Worm (Caenorhabditis elegans): Measurements from ENCODE around the gene C49C3.6.

The C49C3.6 gene

DNA sequence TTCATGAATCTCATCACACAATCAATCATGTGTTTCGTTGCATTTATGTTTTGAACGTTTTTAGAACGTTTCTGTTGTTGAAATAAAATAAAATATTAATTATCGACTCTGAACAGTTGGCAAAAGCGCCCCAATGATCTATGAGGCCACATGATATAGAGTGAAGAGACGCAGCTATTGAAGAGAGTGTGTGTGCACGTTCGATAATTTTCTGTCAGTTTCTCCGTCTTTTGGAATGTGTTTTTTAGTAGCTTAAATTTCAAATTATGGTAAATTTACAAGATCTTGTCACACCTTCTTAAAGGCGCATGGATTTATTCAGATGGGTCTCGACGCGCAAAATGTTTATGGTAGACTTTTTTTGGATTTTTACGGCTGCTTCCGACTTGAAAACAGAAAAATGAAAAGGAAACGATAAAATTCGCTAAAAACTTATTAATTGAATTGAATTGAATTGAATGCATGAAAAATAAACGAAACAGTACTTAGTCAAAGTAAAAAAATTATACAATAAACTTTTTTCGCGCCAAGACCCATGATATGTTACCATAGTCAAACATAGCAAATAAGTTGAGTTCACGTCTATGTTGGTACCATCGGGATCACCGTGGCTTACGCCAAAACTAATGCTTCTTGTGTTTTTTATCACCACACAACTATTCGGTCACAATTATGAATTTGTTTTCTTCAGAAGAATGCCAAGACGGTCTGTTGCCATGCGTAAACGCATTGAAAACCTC lies 2.4 kb downstream of the C49C3.6 start, which contains the start of gene C49C3.15:
Gene C49C3.15, plus strand, starts transcription at position 690 of the 740 bp plus-strand sequence.
- TF ChIP-seq ceh-31 (tag; optimal IDR thresholded peaks at IDR 0.05), result peak; percentile 21
- no peak for TF ChIP-seq ceh-14 (tag; optimal IDR thresholded peaks at IDR 0.05)
- peak; percentile 77 for TF ChIP-seq hlh-30 (tag; optimal IDR thresholded peaks at IDR 0.05; ENCODE audit: insufficient read depth)
- peak; percentile 38 for TF ChIP-seq unc-55 (GFP tag; optimal IDR thresholded peaks at IDR 0.05)
- peak; percentile 15 for TF ChIP-seq nfya-1 (tag; optimal IDR thresholded peaks at IDR 0.05)

DNA sequence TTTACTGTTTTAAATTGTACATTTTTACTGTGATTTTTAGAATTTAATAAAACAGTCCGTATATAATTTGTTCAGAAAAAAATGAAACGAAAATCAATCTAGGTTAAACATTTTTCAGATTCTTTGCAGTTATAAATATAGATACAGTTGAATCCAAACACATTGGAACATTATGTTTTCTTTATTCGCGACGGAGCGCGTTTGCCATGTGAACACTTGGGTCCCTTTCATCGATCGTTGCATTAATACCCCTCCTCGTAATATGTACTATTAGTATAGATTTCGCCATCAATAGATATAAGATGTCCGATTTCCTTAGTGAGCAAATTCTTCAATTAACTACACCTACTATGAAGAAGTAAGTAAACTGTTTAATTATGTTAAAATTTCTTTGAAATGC lies 3.7 kb downstream of the C49C3.6 start, which contains the start of gene C49C3.8:
Gene C49C3.8, plus strand, starts transcription at position 173 of the 400 bp plus-strand sequence.
- TF ChIP-seq hlh-15 (tag; optimal IDR thresholded peaks at IDR 0.05) (no peak), ceh-48 (tag; optimal IDR thresholded peaks at IDR 0.05) (peak; percentile 45), ceh-31 (tag; optimal IDR thresholded peaks at IDR 0.05) (no peak), hlh-30 (tag; optimal IDR thresholded peaks at IDR 0.05; ENCODE audit: insufficient read depth) (no peak), unc-42 (tag; optimal IDR thresholded peaks at IDR 0.05) (no peak), npax-4 (tag; optimal IDR thresholded peaks at IDR 0.05) (no peak), ztf-16 (tag; optimal IDR thresholded peaks at IDR 0.05) (no peak)

DNA sequence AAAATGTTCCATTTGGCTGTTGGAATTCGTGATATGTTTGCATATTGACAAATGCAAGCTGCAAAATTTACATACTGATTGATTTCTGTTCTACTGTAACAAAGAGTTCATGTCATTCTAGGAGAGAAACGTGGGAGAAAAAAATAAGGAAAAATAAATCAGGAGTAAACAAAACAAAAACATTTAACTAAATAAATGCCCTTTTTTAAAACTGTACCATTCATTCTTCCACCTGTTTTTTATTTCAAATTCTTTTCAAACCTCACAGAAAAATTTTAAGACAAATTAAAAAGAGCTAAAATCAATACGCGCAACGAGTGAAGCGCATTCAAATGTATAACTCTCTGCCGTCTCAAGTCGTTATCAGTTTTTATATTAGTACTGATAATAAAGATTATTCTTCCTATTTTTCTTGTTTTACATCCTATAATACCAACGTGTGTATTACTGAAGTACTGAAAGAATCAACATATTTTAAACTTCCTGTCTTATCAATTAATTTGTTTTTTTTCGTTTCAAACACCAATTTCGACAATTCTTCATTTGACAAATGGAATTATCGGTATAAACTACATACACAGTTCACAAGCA lies 7.7 kb downstream of the C49C3.6 start, which contains the start of gene C49C3.10:
Gene C49C3.10, minus strand, starts transcription at position 51 of the 591 bp plus-strand sequence.
- TF ChIP-seq unc-86 (tag; optimal IDR thresholded peaks at IDR 0.05) (no peak), pqm-1 (tag; optimal IDR thresholded peaks at IDR 0.05) (no peak), unc-42 (tag; optimal IDR thresholded peaks at IDR 0.05) (no peak), ceh-24 (tag; optimal IDR thresholded peaks at IDR 0.05) (no peak), elt-2 (tag; optimal IDR thresholded peaks at IDR 0.05) (peak; percentile 78), hlh-30 (tag; optimal IDR thresholded peaks at IDR 0.05; ENCODE audit: insufficient read depth) (no peak), ceh-14 (tag; optimal IDR thresholded peaks at IDR 0.05) (no peak), pag-3 (tag; optimal IDR thresholded peaks at IDR 0.05; ENCODE audit: borderline replicate concordance) (no peak)

DNA sequence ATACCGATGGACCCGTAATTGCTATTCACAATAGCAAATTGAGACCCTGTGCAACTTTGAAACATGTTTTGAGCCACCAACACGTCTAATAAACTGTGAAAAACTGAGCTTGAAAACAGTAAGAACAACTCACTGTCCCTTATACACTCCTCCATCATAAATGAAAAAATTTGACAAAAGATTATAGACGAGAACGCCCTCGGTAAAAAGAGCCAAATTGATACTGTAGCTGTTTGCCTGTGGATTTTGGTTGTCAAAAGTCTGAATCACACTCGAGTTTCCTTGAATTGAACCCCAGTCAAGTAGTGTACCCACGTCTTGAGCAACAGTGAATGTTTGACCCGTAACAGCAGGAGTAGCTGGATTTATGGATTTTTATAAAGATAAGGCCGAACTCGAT lies 9.7 kb downstream of the C49C3.6 start:
- no peak for TF ChIP-seq che-1 (tag; optimal IDR thresholded peaks at IDR 0.05)
- TF ChIP-seq unc-55 (GFP tag; optimal IDR thresholded peaks at IDR 0.05), result no peak
- no peak for TF ChIP-seq ceh-9 (tag; optimal IDR thresholded peaks at IDR 0.05)
- no peak for TF ChIP-seq eyg-1 (tag; optimal IDR thresholded peaks at IDR 0.05)
- TF ChIP-seq nhr-11 (tag; optimal IDR thresholded peaks at IDR 0.05), result no peak
- TF ChIP-seq ceh-22 (tag; optimal IDR thresholded peaks at IDR 0.05), result no peak
- no peak for TF ChIP-seq sdc-2 (tag; optimal IDR thresholded peaks at IDR 0.05)
- TF ChIP-seq dmd-4 (tag; optimal IDR thresholded peaks at IDR 0.05; ENCODE audit: borderline replicate concordance), result no peak

DNA sequence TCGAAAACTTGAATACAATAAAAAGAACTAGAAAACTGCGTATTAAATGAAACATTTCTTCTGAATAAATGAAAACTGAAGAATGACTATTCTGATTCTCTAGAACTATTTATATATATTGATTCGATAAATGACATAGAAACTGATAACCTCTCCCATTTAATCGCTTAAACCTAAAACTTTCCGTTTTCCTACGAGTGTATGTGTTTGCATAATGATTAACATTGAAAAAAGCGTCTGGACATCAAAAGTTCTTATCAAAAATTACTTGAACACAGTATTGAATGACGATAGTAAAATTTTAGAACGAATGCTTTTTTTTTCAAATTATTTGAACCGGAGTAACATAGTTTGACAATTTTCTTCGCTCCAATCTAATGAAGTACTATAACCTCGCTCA lies 10.9 kb downstream of the C49C3.6 start, which contains the start of gene C49C3.9:
Gene C49C3.9, minus strand, starts transcription at position 136 of the 400 bp plus-strand sequence.
- TF ChIP-seq ceh-9 (tag; optimal IDR thresholded peaks at IDR 0.05) (no peak), ztf-16 (tag; optimal IDR thresholded peaks at IDR 0.05) (no peak), ceh-14 (tag; optimal IDR thresholded peaks at IDR 0.05) (no peak), gmeb-2 (tag; optimal IDR thresholded peaks at IDR 0.05) (no peak), ceh-48 (tag; optimal IDR thresholded peaks at IDR 0.05) (no peak), pqm-1 (tag; optimal IDR thresholded peaks at IDR 0.05) (no peak), ama-1 (optimal IDR thresholded peaks at IDR 0.05) (no peak)

DNA sequence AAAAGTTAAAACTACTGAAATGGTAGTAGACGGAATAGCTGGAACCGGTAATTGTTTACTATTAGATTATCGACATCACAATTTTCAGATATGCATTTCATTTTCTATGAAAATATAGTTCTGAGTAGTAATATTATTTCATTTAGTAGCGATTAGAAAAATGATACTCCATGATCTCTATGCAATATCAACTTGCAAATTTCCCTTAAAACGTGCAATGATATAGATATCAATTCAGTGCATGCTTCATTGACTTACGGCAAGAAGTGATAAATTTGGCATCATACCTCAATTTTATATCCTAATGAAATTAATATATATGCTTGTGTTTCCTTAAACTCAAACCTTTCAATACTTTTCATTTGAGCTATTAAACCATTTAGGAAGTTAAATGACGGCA lies 11.3 kb downstream of the C49C3.6 start, which contains the start of gene C49C3.21:
Gene C49C3.21, plus strand, starts transcription at position 301 of the 400 bp plus-strand sequence.
- TF ChIP-seq ceh-2 (tag; optimal IDR thresholded peaks at IDR 0.05) (no peak), sdc-2 (tag; optimal IDR thresholded peaks at IDR 0.05) (no peak), ref-2 (tag; optimal IDR thresholded peaks at IDR 0.05) (no peak), lim-6 (tag; optimal IDR thresholded peaks at IDR 0.05) (no peak), pha-2 (tag; optimal IDR thresholded peaks at IDR 0.05) (no peak), pqm-1 (tag; optimal IDR thresholded peaks at IDR 0.05) (no peak)

Data from whole organism, late embryonic.